Fruit fly (Drosophila melanogaster) whole organism, embryonic: ENCODE measurements around the gene osp.

ENCODE experiments used
- B-H2 ChIP-seq: fragments of 200-800 bp; sonication (Bioruptor generic); optimal IDR thresholded peaks from 2 replicates; lab custom pipeline; 2018; ENCODE audit warnings: missing biosample characterization, mild to moderate bottlenecking, missing genetic modification characterization
- CG1024 ChIP-seq: fragments of 200-800 bp; sonication (Bioruptor generic); IDR thresholded peaks from 2 replicates; pipeline ENCODE4 v1.3.6; 2022; ENCODE audit warnings: missing biosample characterization, missing genetic modification characterization
- CG11093 ChIP-seq: fragments of 200-800 bp; sonication (Bioruptor generic); IDR thresholded peaks from 3 replicates; pipeline ENCODE4 v1.3.6; 2022; ENCODE audit warnings: missing biosample characterization, missing genetic modification characterization
- CG11456 ChIP-seq: fragments of 200-800 bp; sonication (Bioruptor generic); IDR thresholded peaks from 3 replicates; pipeline ENCODE4 v1.3.6; 2022; ENCODE audit warnings: missing biosample characterization, missing genetic modification characterization
- CG12744 ChIP-seq: fragments of 200-800 bp; sonication (Bioruptor generic); optimal IDR thresholded peaks from 2 replicates; lab custom pipeline; 2016; ENCODE audit warnings: missing biosample characterization, missing genetic modification characterization
- CG13775 ChIP-seq: fragments of 200-800 bp; sonication (Bioruptor generic); optimal IDR thresholded peaks from 3 replicates; lab custom pipeline; 2017; ENCODE audit warnings: missing biosample characterization, mild to moderate bottlenecking, missing genetic modification characterization
- CG13894 ChIP-seq: fragments of 200-800 bp; sonication (Bioruptor generic); optimal IDR thresholded peaks from 3 replicates; lab custom pipeline; 2018; ENCODE audit warnings: missing biosample characterization, mild to moderate bottlenecking, missing genetic modification characterization, moderate library complexity
- CG15514 ChIP-seq: fragments of 200-800 bp; sonication (Bioruptor generic); optimal IDR thresholded peaks from 3 replicates; lab custom pipeline; 2017; ENCODE audit warnings: missing biosample characterization, missing genetic modification characterization, mild to moderate bottlenecking, moderate library complexity, missing genetic modification reagents
- CG17385 ChIP-seq: fragments of 200-800 bp; sonication (Bioruptor generic); optimal IDR thresholded peaks from 3 replicates; lab custom pipeline; 2018; ENCODE audit warnings: missing biosample characterization, mild to moderate bottlenecking, missing genetic modification characterization
- CG1792 ChIP-seq: fragments of 200-800 bp; sonication (Bioruptor generic); optimal IDR thresholded peaks from 2 replicates; lab custom pipeline; 2016; ENCODE audit warnings: missing biosample characterization, missing genetic modification characterization
- CG18619 ChIP-seq: fragments of 200-800 bp; sonication (Bioruptor generic); optimal IDR thresholded peaks from 3 replicates; lab custom pipeline; 2017; ENCODE audit warnings: missing biosample characterization, mild to moderate bottlenecking, missing genetic modification characterization
- CG31388 ChIP-seq: fragments of 200-800 bp; sonication (Bioruptor generic); optimal IDR thresholded peaks from 2 replicates; lab custom pipeline; 2016; ENCODE audit warnings: missing biosample characterization, missing genetic modification characterization
- CG3163 ChIP-seq: fragments of 200-800 bp; sonication (Bioruptor generic); optimal IDR thresholded peaks from 3 replicates; lab custom pipeline; 2016; ENCODE audit warnings: missing biosample characterization, missing genetic modification characterization
- CG3407 ChIP-seq: fragments of 200-800 bp; sonication (Bioruptor generic); optimal IDR thresholded peaks from 2 replicates; lab custom pipeline; 2018; ENCODE audit warnings: missing biosample characterization, mild to moderate bottlenecking, missing genetic modification characterization
- CG4328 ChIP-seq: fragments of 200-800 bp; sonication (Bioruptor generic); optimal IDR thresholded peaks from 3 replicates; lab custom pipeline; 2017; ENCODE audit warnings: missing biosample characterization, missing genetic modification reagents, missing genetic modification characterization
- CG4820 ChIP-seq: fragments of 200-800 bp; sonication (Bioruptor generic); optimal IDR thresholded peaks from 3 replicates; lab custom pipeline; 2016; ENCODE audit warnings: missing biosample characterization, missing genetic modification characterization
- CG6654 ChIP-seq: fragments of 200-800 bp; sonication (Bioruptor generic); optimal IDR thresholded peaks from 2 replicates; lab custom pipeline; 2017; ENCODE audit warnings: missing biosample characterization, mild to moderate bottlenecking, missing genetic modification characterization
- CG7987 ChIP-seq: fragments of 200-800 bp; sonication (Bioruptor generic); optimal IDR thresholded peaks from 2 replicates; lab custom pipeline; 2018; ENCODE audit warnings: missing biosample characterization, mild to moderate bottlenecking, missing genetic modification characterization, moderate library complexity
- CG9727 ChIP-seq: fragments of 200-800 bp; sonication (Bioruptor generic); optimal IDR thresholded peaks from 3 replicates; lab custom pipeline; 2017; ENCODE audit warnings: missing biosample characterization, mild to moderate bottlenecking, missing genetic modification characterization
- CTCF ChIP-seq: fragments of 200-800 bp; sonication (Bioruptor generic); optimal IDR thresholded peaks from 2 replicates; lab custom pipeline; 2017; ENCODE audit warnings: missing biosample characterization, mild to moderate bottlenecking, missing genetic modification characterization, moderate library complexity
- CoRest ChIP-seq: fragments of 200-800 bp; sonication (Bioruptor generic); optimal IDR thresholded peaks from 3 replicates; lab custom pipeline; 2018; ENCODE audit warnings: missing biosample characterization, mild to moderate bottlenecking, missing genetic modification characterization, moderate library complexity
- D19B ChIP-seq: fragments of 200-800 bp; sonication (Bioruptor generic); optimal IDR thresholded peaks from 2 replicates; lab custom pipeline; 2017; ENCODE audit warnings: missing biosample characterization, mild to moderate bottlenecking, missing genetic modification characterization
- Dad ChIP-seq: fragments of 200-800 bp; sonication (Bioruptor generic); optimal IDR thresholded peaks from 3 replicates; lab custom pipeline; 2016; ENCODE audit warnings: missing biosample characterization, missing genetic modification characterization
- HmgZ ChIP-seq: fragments of 200-800 bp; sonication (Bioruptor generic); optimal IDR thresholded peaks from 2 replicates; lab custom pipeline; 2018; ENCODE audit warnings: missing biosample characterization, mild to moderate bottlenecking, missing genetic modification characterization
- Hmr ChIP-seq: fragments of 200-800 bp; sonication (Bioruptor generic); optimal IDR thresholded peaks from 3 replicates; lab custom pipeline; 2017; ENCODE audit warnings: mild to moderate bottlenecking, missing biosample characterization, missing genetic modification reagents, missing genetic modification characterization
- Kr ChIP-seq: fragments of 200-800 bp; sonication (Bioruptor generic); optimal IDR thresholded peaks from 2 replicates; lab custom pipeline; 2017; ENCODE audit warnings: missing biosample characterization, mild to moderate bottlenecking, missing genetic modification characterization
- MTF-1 ChIP-seq: fragments of 200-800 bp; sonication (Bioruptor generic); optimal IDR thresholded peaks from 2 replicates; lab custom pipeline; 2018; ENCODE audit warnings: missing biosample characterization, mild to moderate bottlenecking, missing genetic modification characterization, borderline replicate concordance
- Mes4 ChIP-seq: fragments of 200-800 bp; sonication (Bioruptor generic); optimal IDR thresholded peaks from 2 replicates; lab custom pipeline; 2016; ENCODE audit warnings: missing biosample characterization, missing genetic modification characterization
- Mrtf ChIP-seq: fragments of 200-800 bp; sonication (Bioruptor generic); IDR thresholded peaks from 3 replicates; pipeline ENCODE4 v1.3.6; 2022; ENCODE audit warnings: missing biosample characterization, missing genetic modification characterization
- Myb ChIP-seq: fragments of 200-800 bp; sonication (Bioruptor generic); optimal IDR thresholded peaks from 2 replicates; lab custom pipeline; 2016; ENCODE audit warnings: missing biosample characterization, missing genetic modification characterization
- Nf-YC ChIP-seq: fragments of 200-800 bp; optimal IDR thresholded peaks from 3 replicates; lab custom pipeline; 2019; ENCODE audit warnings: missing biosample characterization, mild to moderate bottlenecking, missing genetic modification characterization, moderate library complexity
- Pdp1 ChIP-seq, 2 experiments: fragments of 200-800 bp; sonication (Bioruptor generic); optimal IDR thresholded peaks; 3 replicates each; lab custom pipeline; 2016; ENCODE audit warnings: missing biosample characterization in 2 of 2, missing genetic modification characterization in 2 of 2, mild to moderate bottlenecking in 1 of 2, moderate library complexity in 1 of 2
- ac ChIP-seq: fragments of 200-800 bp; sonication (Bioruptor generic); optimal IDR thresholded peaks from 3 replicates; lab custom pipeline; 2017; ENCODE audit warnings: missing biosample characterization, mild to moderate bottlenecking, missing genetic modification characterization
- br ChIP-seq: fragments of >200 bp; optimal IDR thresholded peaks from 2 replicates; lab custom pipeline; 2017
- btn ChIP-seq: fragments of 200-800 bp; sonication (Bioruptor generic); optimal IDR thresholded peaks from 2 replicates; lab custom pipeline; 2016; ENCODE audit warnings: missing biosample characterization, missing genetic modification characterization
- da ChIP-seq: fragments of 200-800 bp; sonication (Bioruptor generic); optimal IDR thresholded peaks from 2 replicates; lab custom pipeline; 2016; ENCODE audit warnings: missing biosample characterization, missing genetic modification characterization
- ems ChIP-seq: fragments of 200-800 bp; sonication (Bioruptor generic); optimal IDR thresholded peaks from 3 replicates; lab custom pipeline; 2016; ENCODE audit warnings: missing biosample characterization, missing genetic modification characterization
- fu2 ChIP-seq: fragments of 200-800 bp; sonication (Bioruptor generic); optimal IDR thresholded peaks from 2 replicates; lab custom pipeline; 2016; ENCODE audit warnings: missing biosample characterization, missing genetic modification characterization
- gsb ChIP-seq: fragments of 200-800 bp; sonication (Bioruptor generic); IDR thresholded peaks from 2 replicates; pipeline ENCODE4 v1.3.6; 2022; ENCODE audit warnings: missing biosample characterization, missing genetic modification characterization
- hth ChIP-seq: fragments of >200 bp; optimal IDR thresholded peaks from 2 replicates; lab custom pipeline; 2017; ENCODE audit warnings: inconsistent platforms
- ind ChIP-seq: fragments of 200-800 bp; sonication (Bioruptor generic); optimal IDR thresholded peaks from 3 replicates; lab custom pipeline; 2016; ENCODE audit warnings: missing biosample characterization, missing genetic modification characterization
- insv ChIP-seq, 2 experiments: fragments of 200-800 bp; sonication (Bioruptor generic); optimal IDR thresholded peaks; 3 replicates each; lab custom pipeline; 2016 to 2018; ENCODE audit warnings: missing biosample characterization in 2 of 2, missing genetic modification characterization in 2 of 2
- kni ChIP-seq: fragments of 200-800 bp; sonication (Bioruptor generic); optimal IDR thresholded peaks from 3 replicates; lab custom pipeline; 2017; ENCODE audit warnings: mild to moderate bottlenecking, missing biosample characterization, missing genetic modification reagents, missing genetic modification characterization
- maf-S ChIP-seq: fragments of 200-800 bp; sonication (Bioruptor generic); optimal IDR thresholded peaks from 2 replicates; lab custom pipeline; 2016; ENCODE audit warnings: missing biosample characterization, missing genetic modification characterization
- prd ChIP-seq, 3 experiments: fragments of >200 bp in 2 of 3; fragments of 200-800 bp in 1 of 3; sonication (Bioruptor generic) in 1 of 3; optimal IDR thresholded peaks in 2 of 3; IDR thresholded peaks in 1 of 3; 2 replicates in 2 of 3; 3 replicates in 1 of 3; pipeline versions ENCODE4 v1.3.6 to Lab custom; 2017 to 2022; ENCODE audit warnings: missing biosample characterization in 1 of 3, missing genetic modification characterization in 1 of 3
- slbo ChIP-seq: fragments of 200-800 bp; sonication (Bioruptor generic); IDR thresholded peaks from 2 replicates; pipeline ENCODE4 v1.3.6; 2022; ENCODE audit warnings: missing biosample characterization, missing genetic modification characterization
- toy ChIP-seq: fragments of 200-800 bp; sonication (Bioruptor generic); IDR thresholded peaks from 2 replicates; pipeline ENCODE4 v1.3.6; 2022; ENCODE audit warnings: missing biosample characterization, missing genetic modification characterization
- tup ChIP-seq: fragments of 200-800 bp; sonication (Bioruptor generic); optimal IDR thresholded peaks from 2 replicates; lab custom pipeline; 2016; ENCODE audit warnings: missing biosample characterization, mild to moderate bottlenecking, missing genetic modification characterization, moderate library complexity
- unpg ChIP-seq: fragments of 200-800 bp; sonication (Bioruptor generic); optimal IDR thresholded peaks from 3 replicates; lab custom pipeline; 2018; ENCODE audit warnings: missing biosample characterization, mild to moderate bottlenecking, missing genetic modification characterization, moderate library complexity
- usp ChIP-seq: fragments of >200 bp; optimal IDR thresholded peaks from 2 replicates; lab custom pipeline; 2017; ENCODE audit warnings: missing biosample characterization, missing genetic modification characterization
- zf30C ChIP-seq: fragments of 200-800 bp; sonication (Bioruptor generic); optimal IDR thresholded peaks from 3 replicates; lab custom pipeline; 2018; ENCODE audit warnings: missing biosample characterization, mild to moderate bottlenecking, missing genetic modification characterization

Gene osp

DNA sequence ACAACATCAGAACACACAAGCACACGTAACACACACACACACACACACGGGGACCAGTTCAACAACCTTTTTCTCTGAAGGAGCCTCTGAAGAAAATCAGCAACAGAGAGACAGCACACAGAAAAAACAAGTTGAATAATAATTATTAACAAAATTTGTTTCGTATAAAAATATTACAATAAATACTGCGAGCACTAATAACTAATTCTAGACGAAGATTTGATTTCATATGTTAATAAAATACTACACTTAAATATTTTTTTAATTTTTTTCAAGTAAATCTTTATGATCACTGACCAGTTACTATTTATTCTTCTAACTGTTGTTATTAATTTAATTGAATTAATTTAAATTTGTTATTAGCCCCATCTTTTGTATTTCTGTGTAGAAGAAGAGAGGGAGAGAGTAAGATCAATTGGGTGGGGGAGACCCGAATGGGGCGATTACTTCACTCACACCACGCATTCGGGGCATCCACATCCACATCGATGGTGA lies 14.5 kb downstream of the osp start (continued):
- TF ChIP-seq da (GFP tag; lab: Kevin White, UChicago), result no peak
- no peak for TF ChIP-seq prd (optimal IDR thresholded peaks at IDR 0.05; lab: Kevin White, UChicago)
- TF ChIP-seq prd (GFP tag; IDR thresholded peaks at IDR 0.05; lab: Robert Waterston, UW), result peak; percentile 63; the same call in 2 of the 3 replicates
- TF ChIP-seq Mrtf, result no peak
- peak; percentile 48 for TF ChIP-seq ind (GFP tag; lab: Kevin White, UChicago)
- no peak for TF ChIP-seq CG1024 (GFP tag; lab: Robert Waterston, UW)
- no peak for TF ChIP-seq Kr
- no peak for TF ChIP-seq Myb
- TF ChIP-seq CG17385 (GFP tag; lab: Kevin White, UChicago), result peak; percentile 56
- TF ChIP-seq CG18619 (GFP tag; lab: Kevin White, UChicago), result peak; percentile 65
- no peak for TF ChIP-seq ems (GFP tag; lab: Kevin White, UChicago)
- TF ChIP-seq zf30C (GFP tag; lab: Kevin White, UChicago), result peak; percentile 36
- TF ChIP-seq CTCF (GFP tag; lab: Kevin White, UChicago), result no peak
- TF ChIP-seq kni (GFP tag; lab: Kevin White, UChicago), result no peak
- TF ChIP-seq maf-S (GFP tag; lab: Kevin White, UChicago), result no peak
- no peak for TF ChIP-seq CG3163 (GFP tag; lab: Kevin White, UChicago)
- no peak for TF ChIP-seq CG4328 (GFP tag; lab: Kevin White, UChicago)
- peak; percentile 30; the same call in 1 of the 2 replicates for TF ChIP-seq slbo
- TF ChIP-seq Mes4, result no peak
- TF ChIP-seq CG7987 (GFP tag; lab: Kevin White, UChicago), result no peak
- TF ChIP-seq CG9727, result peak; percentile 89
- TF ChIP-seq CG12744, result no peak
- no peak for TF ChIP-seq toy (GFP tag; lab: Robert Waterston, UW)
- no peak for TF ChIP-seq gsb (GFP tag; lab: Robert Waterston, UW)
- TF ChIP-seq unpg (GFP tag; lab: Kevin White, UChicago), result peak; percentile 82
- TF ChIP-seq Pdp1 (GFP tag; optimal IDR thresholded peaks at IDR 0.05; lab: Kevin White, UChicago), result peak in 1 of 2 experiments; percentile 12
- TF ChIP-seq MTF-1 (GFP tag; lab: Kevin White, UChicago), result no peak
- no peak for TF ChIP-seq CG31388 (GFP tag; lab: Kevin White, UChicago)
- TF ChIP-seq B-H2 (GFP tag; lab: Kevin White, UChicago), result no peak
- TF ChIP-seq CG4820 (GFP tag; lab: Kevin White, UChicago), result peak; percentile 53
- no peak for TF ChIP-seq btn (GFP tag; lab: Kevin White, UChicago)
- no peak for TF ChIP-seq insv (GFP tag; optimal IDR thresholded peaks at IDR 0.05; lab: Kevin White, UChicago)
- no peak for TF ChIP-seq CG13894 (tag; lab: Kevin White, UChicago)
- no peak for TF ChIP-seq tup (GFP tag; lab: Kevin White, UChicago)
- no peak for TF ChIP-seq br (lab: Kevin White, UChicago)
- no peak for TF ChIP-seq usp (GFP tag; lab: Kevin White, UChicago)
- no peak for TF ChIP-seq ac
- peak; percentile 91 for TF ChIP-seq CoRest (tag; lab: Kevin White, UChicago)
- TF ChIP-seq CG3407 (GFP tag; lab: Kevin White, UChicago), result peak; percentile 67
- TF ChIP-seq D19B (GFP tag; lab: Kevin White, UChicago), result no peak
- TF ChIP-seq CG1792, result no peak
- peak; percentile 48 for TF ChIP-seq CG6654
- peak; percentile 44; the same call in 1 of the 3 replicates for TF ChIP-seq CG11093
- no peak for TF ChIP-seq fu2 (GFP tag; lab: Kevin White, UChicago)
- TF ChIP-seq CG11456 (GFP tag; lab: Robert Waterston, UW), result no peak
- TF ChIP-seq hth, result no peak
- TF ChIP-seq Dad (GFP tag; lab: Kevin White, UChicago), result no peak
- TF ChIP-seq Nf-YC (tag; lab: Kevin White, UChicago), result peak; percentile 51
- peak; percentile 55 for TF ChIP-seq CG13775
- TF ChIP-seq Hmr (GFP tag; lab: Kevin White, UChicago), result peak; percentile 25
- no peak for TF ChIP-seq HmgZ (tag; lab: Kevin White, UChicago)
- no peak for TF ChIP-seq CG15514
